Worm (Caenorhabditis elegans): Measurements from ENCODE around the gene Y11D7A.10.

- TF ChIP-seq ztf-23 (GFP tag; IDR thresholded peaks at IDR 0.05), result no peak
- TF ChIP-seq flt-1 (GFP tag; IDR thresholded peaks at IDR 0.05), result no peak
- no peak for TF ChIP-seq ztf-29 (GFP tag; IDR thresholded peaks at IDR 0.05)
- TF ChIP-seq med-1 (GFP tag; optimal IDR thresholded peaks at IDR 0.05; ENCODE audit: insufficient read depth), result no peak
- TF ChIP-seq cog-1 (tag; optimal IDR thresholded peaks at IDR 0.05), result no peak
Observed at ce11 chrIV:9218415-9218814, 41.2 kb downstream of the Y11D7A.10 start.

All from whole organism, midembryonic.